Worm (Caenorhabditis elegans): ENCODE results near the gene famp-1.
"Not testable (repeated sequence)": the region's sequence is repeated elsewhere in the genome, so short reads cannot be mapped to it uniquely, and the experiment has no call there.

DNA sequence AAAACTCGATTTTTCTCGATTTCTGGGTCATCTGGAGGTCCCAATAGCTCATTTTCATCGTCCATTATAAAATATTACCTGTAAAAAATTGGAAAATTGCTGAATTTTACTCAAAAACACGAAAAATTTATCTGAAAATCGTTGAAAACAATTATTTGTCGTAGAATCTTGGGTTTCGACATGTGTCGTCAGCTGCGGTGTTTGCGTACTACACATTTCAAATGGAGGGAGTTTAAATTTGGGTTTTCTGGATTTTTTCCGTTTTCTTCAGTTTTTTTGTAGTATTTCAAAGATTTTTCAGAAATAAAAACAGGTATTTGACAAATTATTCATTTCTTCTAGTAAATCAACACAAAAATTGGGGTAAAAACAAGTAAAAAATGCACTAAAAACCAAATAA, 12.1 kb upstream of the famp-1 start, which contains the start of gene M70.5:
- TF ChIP-seq K11D2.4 (GFP tag; IDR thresholded peaks at IDR 0.05); tlf-1 (GFP tag; optimal IDR thresholded peaks at IDR 0.05); nfya-2 (GFP tag; IDR thresholded peaks at IDR 0.05); F57C9.4 (tag; optimal IDR thresholded peaks at IDR 0.05); efl-1 (GFP tag; optimal IDR thresholded peaks at IDR 0.05); bed-2 (GFP tag; IDR thresholded peaks at IDR 0.05); unc-130 (GFP tag; optimal IDR thresholded peaks at IDR 0.05); mxl-1 (tag; optimal IDR thresholded peaks at IDR 0.05); pha-4 (tag; optimal IDR thresholded peaks at IDR 0.05); ceh-100 (GFP tag; IDR thresholded peaks at IDR 0.05); Y53G8AR.9 (GFP tag; conservative IDR thresholded peaks at IDR 0.05); C17E4.6 (GFP tag; IDR thresholded peaks at IDR 0.05); snpc-3.4 (tag; optimal IDR thresholded peaks at IDR 0.05); bed-1 (GFP tag; IDR thresholded peaks at IDR 0.05): not testable (repeated sequence)
